Worm (Caenorhabditis elegans): ENCODE results near the gene Y69A2AR.1.

Y69A2AR.1 gene

DNA sequence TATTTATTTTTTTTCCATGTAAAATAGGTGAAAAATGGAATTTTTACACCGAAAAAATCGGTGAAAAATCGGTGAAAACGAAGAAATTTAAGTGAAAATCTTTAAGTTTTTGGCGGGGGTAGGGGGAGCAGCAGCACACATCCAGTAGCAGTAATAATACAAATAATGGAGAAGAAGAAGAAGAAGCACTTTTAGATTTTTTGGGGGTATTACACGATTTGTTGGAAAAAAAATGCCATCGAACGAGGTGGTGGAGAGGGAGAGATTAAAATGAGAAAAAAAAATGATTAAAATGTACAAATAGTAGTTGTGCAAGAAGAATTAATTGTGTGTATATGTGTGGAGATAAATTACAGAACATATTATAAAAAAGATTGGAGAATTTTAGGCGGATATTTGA is 11.3 kb downstream of the Y69A2AR.1 start:
- TF ChIP-seq dve-1 (tag; optimal IDR thresholded peaks at IDR 0.05; ENCODE audit: insufficient read depth) (no peak), F10B5.3 (tag; optimal IDR thresholded peaks at IDR 0.05) (no peak), cey-2 (tag; optimal IDR thresholded peaks at IDR 0.05; ENCODE audit: borderline replicate concordance, insufficient read depth) (no peak), ceh-20 (GFP tag; IDR thresholded peaks at IDR 0.05) (no peak), nhr-28 (tag; optimal IDR thresholded peaks at IDR 0.05) (no peak), nhr-76 (tag; optimal IDR thresholded peaks at IDR 0.05) (no peak), hif-1 (tag; optimal IDR thresholded peaks at IDR 0.05) (no peak), mdl-1 (tag; optimal IDR thresholded peaks at IDR 0.05) (no peak), arid-1 (GFP tag; conservative IDR thresholded peaks at IDR 0.05) (no peak)

DNA sequence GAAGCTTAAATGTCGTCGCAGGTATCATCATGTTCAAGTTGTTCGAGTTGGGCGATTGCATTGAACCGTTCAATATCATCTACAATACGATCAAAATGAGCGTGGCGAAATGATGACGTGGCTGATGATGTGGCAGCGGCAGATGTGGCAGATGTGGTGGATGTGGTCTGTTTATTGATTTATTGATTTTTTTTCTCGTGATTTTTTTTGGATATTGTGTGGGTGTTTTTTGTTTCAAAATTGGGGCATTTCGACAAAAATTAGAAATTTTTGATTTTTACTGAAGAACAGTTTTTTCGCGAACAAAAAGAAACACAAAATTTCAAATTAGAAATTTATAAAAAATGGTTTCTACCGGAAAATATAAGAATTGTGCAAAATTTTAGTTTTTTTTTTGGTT is 13.4 kb downstream of the Y69A2AR.1 start:
- TF ChIP-seq vab-7 (GFP tag; IDR thresholded peaks at IDR 0.05) (no peak), nhr-28 (tag; optimal IDR thresholded peaks at IDR 0.05) (no peak), ztf-11 (tag; optimal IDR thresholded peaks at IDR 0.05) (no peak), ceh-28 (tag; optimal IDR thresholded peaks at IDR 0.05) (peak; percentile 94), aha-1 (tag) (peak; percentile 42)

DNA sequence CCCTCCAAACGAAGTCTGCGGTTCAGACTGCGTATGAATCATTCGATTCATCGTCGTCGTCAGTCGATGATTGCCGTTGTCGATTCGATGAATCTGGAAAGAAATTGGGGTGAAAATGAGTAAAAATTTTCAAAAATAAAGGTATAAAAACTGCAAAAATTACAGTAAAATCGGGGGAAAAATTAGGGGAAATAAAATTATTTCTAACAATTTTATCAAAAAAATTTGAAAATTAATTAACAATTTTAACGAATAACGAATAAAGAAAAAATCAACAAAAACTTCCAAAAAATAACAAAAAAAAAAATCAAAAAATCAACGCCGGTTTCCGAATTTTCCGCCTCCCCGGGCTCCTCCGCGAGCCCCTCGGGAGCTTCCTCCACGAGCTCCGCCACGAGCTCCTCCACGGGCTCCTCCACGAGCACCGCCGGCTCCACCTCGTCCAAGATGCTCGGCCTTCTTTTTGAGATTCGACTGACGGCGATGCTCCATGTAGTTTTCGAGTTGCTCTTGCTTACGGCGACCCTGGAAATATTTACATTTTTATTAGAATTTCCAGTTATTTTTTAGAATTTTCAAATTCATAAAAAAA is 22.0 kb downstream of the Y69A2AR.1 start, which contains the start of gene egrh-3:
Gene egrh-3 (minus strand): TSS at position 51 of the 592 bp plus-strand sequence.
- TF ChIP-seq hif-1 (tag; optimal IDR thresholded peaks at IDR 0.05) (no peak), vab-7 (GFP tag; IDR thresholded peaks at IDR 0.05) (no peak), Y105C5A.15 (GFP tag; IDR thresholded peaks at IDR 0.05) (no peak), set-16 (GFP tag; IDR thresholded peaks at IDR 0.05) (peak; percentile 97)

DNA sequence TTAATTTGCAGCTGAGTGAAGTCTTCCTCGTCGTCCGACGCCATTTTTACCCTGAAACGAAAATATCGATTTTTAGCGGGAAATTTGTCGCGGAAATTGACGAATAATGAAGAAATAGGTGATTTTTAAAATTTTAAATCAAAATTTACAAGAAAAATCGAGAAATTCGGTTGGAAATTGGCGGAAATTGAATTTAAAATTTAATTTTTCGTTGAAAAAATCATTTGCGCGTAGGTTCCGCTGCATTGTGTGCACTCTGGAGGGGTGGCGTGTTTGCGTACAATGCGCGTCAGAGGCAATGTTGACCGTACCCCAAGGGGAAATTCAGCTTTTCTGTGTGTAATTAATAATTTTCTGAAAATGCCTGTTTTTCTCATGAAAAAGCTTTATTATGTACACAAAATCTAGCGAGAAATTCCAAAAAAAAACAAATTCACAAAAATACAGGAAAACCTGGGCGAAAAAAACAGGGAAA is 37.1 kb downstream of the Y69A2AR.1 start, which contains the start of gene Y94H6A.5:
Gene Y94H6A.5 (minus strand): TSS at position 51 of the 475 bp plus-strand sequence.
- TF ChIP-seq unc-62 (GFP tag; optimal IDR thresholded peaks at IDR 0.05 in 1 of 2): peak in 1 of 2 experiments; percentile 81
- TF ChIP-seq unc-62 (tag; optimal IDR thresholded peaks at IDR 0.05): no peak
- no peak for TF ChIP-seq lir-3 (tag; optimal IDR thresholded peaks at IDR 0.05)
- no peak for TF ChIP-seq lin-39 (tag; optimal IDR thresholded peaks at IDR 0.05)
- TF ChIP-seq sdz-12 (GFP tag; optimal IDR thresholded peaks at IDR 0.05): no peak
- TF ChIP-seq lin-29 (GFP tag; IDR thresholded peaks at IDR 0.05): no peak
- TF ChIP-seq nhr-76 (tag; optimal IDR thresholded peaks at IDR 0.05): no peak
- TF ChIP-seq fos-1 (tag; optimal IDR thresholded peaks at IDR 0.05): no peak
- peak; percentile 45 for TF ChIP-seq mep-1 (tag; optimal IDR thresholded peaks at IDR 0.05)
- TF ChIP-seq aha-1 (tag): no peak
- TF ChIP-seq Y75B8A.6 (GFP tag; IDR thresholded peaks at IDR 0.05): no peak
- TF ChIP-seq R02D3.7 (tag; optimal IDR thresholded peaks at IDR 0.05): no peak
- no peak for TF ChIP-seq vab-7 (GFP tag; IDR thresholded peaks at IDR 0.05)
- TF ChIP-seq madf-9 (GFP tag; conservative IDR thresholded peaks at IDR 0.05): no peak
- peak; percentile 55 for TF ChIP-seq hlh-30 (tag; optimal IDR thresholded peaks at IDR 0.05; ENCODE audit: insufficient read depth)
- no peak for TF ChIP-seq daf-16 (GFP tag; optimal IDR thresholded peaks at IDR 0.05)
- TF ChIP-seq daf-16 (tag; optimal IDR thresholded peaks at IDR 0.05): no peak
- no peak for TF ChIP-seq set-16 (GFP tag; IDR thresholded peaks at IDR 0.05)
- no peak for TF ChIP-seq spr-3 (GFP tag; optimal IDR thresholded peaks at IDR 0.05)
- TF ChIP-seq nhr-77 (tag; optimal IDR thresholded peaks at IDR 0.05): no peak
- no peak for TF ChIP-seq php-3 (GFP tag; IDR thresholded peaks at IDR 0.05)
- TF ChIP-seq D1046.2 (GFP tag; IDR thresholded peaks at IDR 0.05): no peak
- TF ChIP-seq pha-4 (GFP tag; IDR thresholded peaks at IDR 0.05): peak; percentile 16; the same call in 1 of the 2 replicates
- no peak for TF ChIP-seq pha-4 (tag; optimal IDR thresholded peaks at IDR 0.05)
- no peak for TF ChIP-seq fkh-10 (GFP tag; optimal IDR thresholded peaks at IDR 0.05)
- no peak for TF ChIP-seq nhr-28 (tag; optimal IDR thresholded peaks at IDR 0.05)
- no peak for TF ChIP-seq jun-1 (tag; optimal IDR thresholded peaks at IDR 0.05)
- TF ChIP-seq egl-27 (tag; optimal IDR thresholded peaks at IDR 0.05): no peak
- no peak for TF ChIP-seq ceh-82 (tag; optimal IDR thresholded peaks at IDR 0.05)
- peak; percentile 27 for TF ChIP-seq duxl-1 (tag; optimal IDR thresholded peaks at IDR 0.05; ENCODE audit: poor library complexity)
- TF ChIP-seq zag-1 (tag; optimal IDR thresholded peaks at IDR 0.05): no peak
- TF ChIP-seq lim-7 (GFP tag; IDR thresholded peaks at IDR 0.05): no peak
- no peak for TF ChIP-seq mxl-2 (GFP tag; conservative IDR thresholded peaks at IDR 0.05)
- TF ChIP-seq madf-5 (GFP tag; IDR thresholded peaks at IDR 0.05): no peak
- no peak for TF ChIP-seq daf-19 (GFP tag; conservative IDR thresholded peaks at IDR 0.05)

Measured in whole organism, L4 larva.